Worm (Caenorhabditis elegans) whole organism, dauer: Measurements from ENCODE around the gene C56G2.9.

Experiments
- unc-62 ChIP-seq: sonication (generic microtip); optimal IDR thresholded peaks from 2 replicates; lab custom pipeline; 2017; ENCODE audit warnings: missing biosample characterization, missing genetic modification reagents, missing genetic modification characterization

Gene C56G2.9

DNA sequence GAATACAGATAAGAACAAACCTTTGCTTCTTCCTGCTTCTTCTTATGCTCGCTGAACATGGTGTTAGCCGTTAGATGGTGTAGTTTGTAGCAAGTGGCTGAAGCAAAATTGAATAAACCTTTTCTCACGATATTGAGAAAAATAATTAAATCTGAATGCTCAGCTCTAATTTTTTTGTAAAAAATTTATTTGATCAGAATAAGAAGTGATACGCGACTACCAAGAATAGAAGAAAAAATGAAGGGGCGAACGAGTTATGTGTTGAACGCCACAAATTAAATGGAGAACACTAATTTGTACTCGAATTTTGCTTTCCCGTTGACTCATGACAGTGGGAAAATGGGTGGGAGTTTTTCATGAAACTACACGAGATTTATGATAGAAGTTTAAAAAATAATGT is at the start of gene C56G2.9:
Gene C56G2.9 (minus strand): TSS at position 101 of the 400 bp plus-strand sequence.
- no peak for TF ChIP-seq unc-62 (GFP tag; lab: Kevin White, UChicago)

DNA sequence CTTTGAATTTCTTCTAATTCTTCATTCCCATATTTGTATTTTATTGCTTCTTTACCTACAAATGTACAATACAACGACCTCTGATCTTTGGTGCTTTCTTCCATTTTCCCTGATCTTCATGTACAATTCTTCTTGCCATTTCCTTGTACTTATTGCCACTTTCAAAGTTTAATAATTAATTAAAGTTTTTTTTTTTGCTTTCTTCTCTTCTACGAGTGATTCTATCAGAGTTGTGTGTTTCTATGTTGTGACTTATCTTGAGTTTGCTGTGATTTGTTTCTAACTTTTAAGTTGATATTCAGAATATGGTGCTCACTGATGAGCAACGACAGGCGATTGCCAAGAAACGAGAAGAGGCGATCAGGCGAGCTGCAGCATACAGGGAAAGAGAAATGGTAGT is 47.5 kb upstream of the C56G2.9 start, which contains the start of gene smrc-1:
Gene smrc-1 (plus strand): TSS at position 301 of the 400 bp plus-strand sequence.
- no peak for TF ChIP-seq unc-62 (GFP tag; lab: Kevin White, UChicago)

DNA sequence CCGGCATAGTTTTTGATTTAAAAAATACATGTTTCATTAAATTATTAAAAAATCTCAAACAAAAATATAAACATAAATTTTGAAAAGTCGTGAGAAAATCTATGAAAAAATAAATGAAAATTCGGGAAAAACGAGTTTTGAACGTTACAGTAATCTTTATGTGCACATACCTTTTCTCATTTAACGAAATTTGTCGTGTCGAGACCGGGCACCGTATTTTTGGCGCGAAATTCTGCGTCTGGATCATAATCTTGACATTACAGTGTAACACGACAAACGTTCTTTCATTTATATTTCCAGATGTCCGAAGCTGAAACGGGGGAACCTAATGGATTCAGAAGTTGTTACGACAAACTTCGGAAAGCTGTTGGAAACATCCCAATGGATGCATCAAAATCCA is 46.4 kb upstream of the C56G2.9 start, which contains the start of gene C16A3.2:
Gene C16A3.2 (plus strand): TSS at position 301 of the 400 bp plus-strand sequence.
- TF ChIP-seq unc-62 (GFP tag; lab: Kevin White, UChicago) = no peak

- no peak for TF ChIP-seq unc-62 (GFP tag; lab: Kevin White, UChicago)
Observed at ce11 chrIII:6382987-6383602, 40.0 kb upstream of the C56G2.9 start, which contains the start of gene let-716. Gene let-716 (plus strand): TSS chrIII:6383552.

ce11 chrIII:6381584-6382391 is 38.7 kb upstream of the C56G2.9 start, which contains the start of gene znf-622:
Gene znf-622 (plus strand): TSS chrIII:6381634.
- no peak for TF ChIP-seq unc-62 (GFP tag; lab: Kevin White, UChicago)

ce11 chrIII:6380472-6380871 is 37.3 kb upstream of the C56G2.9 start, which contains the start of gene C16A3.5:
Gene C16A3.5 (plus strand): TSS chrIII:6380772.
- no peak for TF ChIP-seq unc-62 (GFP tag; lab: Kevin White, UChicago)

DNA sequence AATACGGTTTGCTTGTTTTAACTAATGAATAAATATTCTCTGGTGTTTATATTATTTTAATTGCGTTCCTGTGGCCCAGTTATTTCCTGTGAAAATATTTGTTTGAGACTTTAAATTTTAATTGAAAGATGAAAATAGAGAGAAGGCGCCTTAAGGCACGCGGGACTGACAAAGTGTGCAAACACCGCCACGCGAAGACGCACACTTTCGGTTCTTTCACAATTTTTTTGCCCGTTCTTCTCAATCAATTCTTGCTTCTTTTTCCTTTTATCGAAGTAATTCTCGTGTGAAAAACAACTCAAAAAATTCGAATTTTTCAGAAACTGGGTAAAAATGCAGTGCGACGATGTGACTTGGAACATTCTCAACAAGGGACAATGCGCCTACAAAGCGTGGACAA is 36.0 kb upstream of the C56G2.9 start, which contains the start of gene C16A3.6:
Gene C16A3.6 (plus strand): TSS at position 84 of the 400 bp plus-strand sequence.
- no peak for TF ChIP-seq unc-62 (GFP tag; lab: Kevin White, UChicago)

DNA sequence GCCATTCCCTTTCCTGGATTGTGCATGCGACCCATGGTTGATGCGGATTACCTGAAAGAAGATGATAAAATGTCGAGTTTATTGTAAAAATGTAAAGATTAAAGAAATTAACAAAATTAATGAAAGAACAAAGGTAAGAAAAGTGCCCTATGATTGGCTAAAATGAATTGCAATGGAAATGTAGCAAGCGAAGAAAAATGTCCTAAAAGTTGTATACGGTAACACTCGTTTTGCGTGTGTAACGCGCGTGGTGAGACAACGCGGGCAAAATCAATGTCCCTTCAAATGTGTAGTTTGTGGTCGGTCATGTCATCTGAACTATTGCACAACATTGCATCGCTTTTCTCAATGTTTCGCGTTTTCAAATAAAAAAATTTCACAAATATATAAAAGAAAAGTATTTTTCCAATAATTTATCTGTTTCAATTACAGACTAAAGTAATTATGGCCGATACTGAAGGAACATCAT is 31.9 kb upstream of the C56G2.9 start, which contains the start of the genes rps-13 and nfx-1:
Gene rps-13 (minus strand): TSS at position 51 of the 469 bp plus-strand sequence.
Gene nfx-1 (plus strand): TSS at position 433 of the 469 bp plus-strand sequence.
- no peak for TF ChIP-seq unc-62 (GFP tag; lab: Kevin White, UChicago)

ce11 chrIII:6373850-6374474 is 30.8 kb upstream of the C56G2.9 start:
- no peak for TF ChIP-seq unc-62 (GFP tag; lab: Kevin White, UChicago)

DNA sequence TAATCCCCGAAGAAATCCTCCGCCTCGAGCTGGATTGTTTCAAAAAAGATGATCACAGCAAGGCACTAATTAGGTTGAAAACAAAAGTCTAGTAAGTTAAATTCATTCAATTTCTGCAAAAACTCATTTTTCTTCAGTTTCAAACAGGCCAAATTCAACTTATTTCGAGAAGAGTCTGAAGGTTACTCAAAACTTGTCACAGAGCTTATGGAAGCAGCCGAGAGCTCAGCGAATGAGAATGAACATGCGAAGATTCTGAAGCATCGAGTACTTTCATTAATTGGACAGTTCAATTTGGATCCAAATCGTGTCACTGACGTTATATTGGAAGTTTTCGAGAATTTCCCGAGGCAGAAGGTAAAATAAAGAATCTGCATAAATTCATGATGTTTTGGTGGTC is 25.4 kb upstream of the C56G2.9 start:
- no peak for TF ChIP-seq unc-62 (GFP tag; lab: Kevin White, UChicago)

ce11 chrIII:6367712-6368111 is 24.6 kb upstream of the C56G2.9 start, which contains the start of the genes C56G2.15 and thoc-2:
Gene C56G2.15 (minus strand): TSS chrIII:6367899.
Gene thoc-2 (plus strand): TSS chrIII:6368042.
- TF ChIP-seq unc-62 (GFP tag; lab: Kevin White, UChicago) = no peak

DNA sequence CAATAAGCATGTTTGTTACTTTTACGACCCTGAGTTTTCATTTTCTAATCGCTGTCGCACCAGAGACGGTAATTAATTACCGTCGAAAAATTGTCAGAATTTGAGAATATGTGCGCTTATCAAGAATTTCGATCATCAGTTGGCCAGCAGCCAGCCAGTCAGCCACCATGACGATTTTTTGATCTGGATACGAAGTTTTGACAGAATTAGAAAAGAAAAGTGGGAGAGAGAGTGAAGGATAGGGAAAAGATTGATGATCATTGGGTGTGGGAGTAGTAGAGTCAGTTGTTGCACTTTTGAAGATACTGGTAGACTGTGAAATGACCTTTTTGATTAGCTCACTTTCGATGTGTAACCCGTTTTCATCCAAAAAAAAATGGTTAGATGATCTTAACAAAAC is 21.3 kb upstream of the C56G2.9 start:
- no peak for TF ChIP-seq unc-62 (GFP tag; lab: Kevin White, UChicago)

- TF ChIP-seq unc-62 (GFP tag; lab: Kevin White, UChicago) = no peak
Observed at ce11 chrIII:6362323-6362922, 19.3 kb upstream of the C56G2.9 start.

DNA sequence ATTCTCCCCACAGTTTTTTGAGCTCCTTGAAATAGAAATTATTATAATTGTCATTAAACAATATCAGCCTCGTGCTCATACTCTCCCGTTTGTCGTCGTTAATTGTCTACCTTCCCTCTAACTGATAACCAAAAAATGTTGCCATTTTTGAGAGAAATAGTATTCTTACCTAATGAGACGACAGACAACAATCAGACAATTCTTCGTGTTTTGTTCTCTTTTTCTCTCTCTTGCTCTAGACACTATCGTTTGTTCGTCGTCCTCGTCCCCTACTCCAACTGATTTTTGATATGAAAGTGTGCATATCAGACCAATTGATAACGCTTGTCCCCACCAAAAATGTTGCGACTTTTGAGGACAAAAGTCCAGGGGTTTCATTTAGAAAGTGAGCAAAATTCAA is 18.4 kb upstream of the C56G2.9 start:
- TF ChIP-seq unc-62 (GFP tag; lab: Kevin White, UChicago) = no peak

ce11 chrIII:6360825-6361224 is 17.7 kb upstream of the C56G2.9 start:
- TF ChIP-seq unc-62 (GFP tag; lab: Kevin White, UChicago) = no peak
